Worm (Caenorhabditis elegans): ENCODE results near the gene D1086.18.

ce11 chrV:14093805-14094204 lies 8.1 kb downstream of the D1086.18 start, which contains the start of gene D1086.8:
- TF ChIP-seq zag-1 (tag; optimal IDR thresholded peaks at IDR 0.05) = no peak
- TF ChIP-seq nhr-28 (tag; optimal IDR thresholded peaks at IDR 0.05) = no peak
- TF ChIP-seq ama-1 (optimal IDR thresholded peaks at IDR 0.05) = no peak
- no peak for TF ChIP-seq lin-15B (tag; optimal IDR thresholded peaks at IDR 0.05)
- TF ChIP-seq elt-3 (tag; optimal IDR thresholded peaks at IDR 0.05) = no peak
